Worm (Caenorhabditis elegans) whole organism, young adult: ENCODE results near the gene scl-10.

Experiments used
- B0035.1 ChIP-seq: sonication (generic microtip); optimal IDR thresholded peaks from 2 replicates; lab custom pipeline; 2016; ENCODE audit warnings: missing genetic modification characterization, mild to moderate bottlenecking, missing compliant biosample characterization, missing genotype, missing genetic modification reagents
- F10E7.11 ChIP-seq: sonication (generic microtip); optimal IDR thresholded peaks from 2 replicates; lab custom pipeline; 2017; ENCODE audit warnings: mild to moderate bottlenecking, missing genetic modification characterization, moderate library complexity, missing compliant biosample characterization
- K12H6.12 ChIP-seq: fragments of 200-800 bp; sonication (Bioruptor generic); optimal IDR thresholded peaks from 2 replicates; lab custom pipeline; 2018; ENCODE audit warnings: mild to moderate bottlenecking, missing genetic modification characterization, missing compliant biosample characterization
- ZK185.1 ChIP-seq: sonication (generic microtip); optimal IDR thresholded peaks from 2 replicates; lab custom pipeline; 2016; ENCODE audit warnings: mild to moderate bottlenecking, missing genetic modification characterization, missing compliant biosample characterization; ENCODE audit not compliant: poor library complexity, severe bottlenecking
- akir-1 ChIP-seq: fragments of 200-800 bp; sonication (Bioruptor generic); optimal IDR thresholded peaks from 2 replicates; lab custom pipeline; 2018; ENCODE audit warnings: mild to moderate bottlenecking, missing genetic modification characterization, moderate library complexity, missing compliant biosample characterization
- ama-1 ChIP-seq, 3 experiments: fragments of 150-350 bp in 1 of 3; sonication (generic microtip) in 2 of 3; optimal IDR thresholded peaks; 2 replicates each; lab custom pipeline; 2014 to 2018; ENCODE audit warnings: missing biosample characterization in 2 of 3, missing genetic modification characterization in 2 of 3, missing genetic modification reagents in 2 of 3
- attf-3 ChIP-seq: fragments of 200-800 bp; sonication (Bioruptor generic); conservative IDR thresholded peaks from 2 replicates; pipeline ENCODE4 v1.3.6; 2022; ENCODE audit warnings: missing genetic modification reagents, missing genetic modification characterization, missing compliant biosample characterization
- bed-1 ChIP-seq: fragments of 200-800 bp; sonication (Bioruptor generic); IDR thresholded peaks from 2 replicates; pipeline ENCODE4 v1.3.6; 2022; ENCODE audit warnings: missing genetic modification reagents, missing genetic modification characterization, missing compliant biosample characterization
- cebp-2 ChIP-seq: fragments of 200-800 bp; sonication (Bioruptor generic); IDR thresholded peaks from 2 replicates; pipeline ENCODE4 v1.3.6; 2022; ENCODE audit warnings: missing genetic modification characterization, missing compliant biosample characterization
- dox-1 ChIP-seq: fragments of 200-800 bp; sonication (Bioruptor generic); IDR thresholded peaks from 2 replicates; pipeline ENCODE4 v1.3.6; 2022; ENCODE audit warnings: missing genetic modification reagents, missing genetic modification characterization, missing compliant biosample characterization
- dpff-1 ChIP-seq: sonication (generic microtip); optimal IDR thresholded peaks from 2 replicates; lab custom pipeline; 2017; ENCODE audit warnings: mild to moderate bottlenecking, missing genetic modification characterization, missing compliant biosample characterization
- egl-44 ChIP-seq: fragments of 200-800 bp; sonication (Bioruptor generic); IDR thresholded peaks from 2 replicates; pipeline ENCODE4 v1.3.6; 2022; ENCODE audit warnings: missing genetic modification reagents, missing genetic modification characterization, missing compliant biosample characterization
- ets-4 ChIP-seq: fragments of 200-800 bp; sonication (Bioruptor generic); optimal IDR thresholded peaks from 2 replicates; lab custom pipeline; 2018; ENCODE audit warnings: mild to moderate bottlenecking, missing genetic modification characterization, missing compliant biosample characterization
- him-1 ChIP-seq: sonication (generic microtip); optimal IDR thresholded peaks from 2 replicates; lab custom pipeline; 2016; ENCODE audit warnings: missing genotype, missing genetic modification reagents, missing genetic modification characterization, missing compliant biosample characterization
- hmg-20 ChIP-seq: fragments of 200-800 bp; sonication (Bioruptor generic); IDR thresholded peaks from 2 replicates; pipeline ENCODE4 v1.3.6; 2022; ENCODE audit warnings: missing genetic modification reagents, missing genetic modification characterization, missing compliant biosample characterization
- let-607 ChIP-seq, 2 experiments: fragments of 200-800 bp in 1 of 2; sonication (Bioruptor generic) in 1 of 2; sonication (generic microtip) in 1 of 2; optimal IDR thresholded peaks; 2 replicates each; lab custom pipeline; 2016 to 2018; ENCODE audit warnings: mild to moderate bottlenecking in 2 of 2, missing compliant biosample characterization in 2 of 2, missing genetic modification characterization in 2 of 2, moderate library complexity in 2 of 2, missing genotype in 1 of 2
- lin-26 ChIP-seq: fragments of 200-800 bp; sonication (Bioruptor generic); IDR thresholded peaks from 2 replicates; pipeline ENCODE4 v1.3.6; 2022; ENCODE audit warnings: missing genetic modification reagents, missing genetic modification characterization, missing compliant biosample characterization
- lin-35 ChIP-seq, 3 experiments: fragments of 150-350 bp in 2 of 3; sonication (generic microtip) in 1 of 3; optimal IDR thresholded peaks; 2 replicates each; lab custom pipeline; 2014 to 2018; ENCODE audit warnings: missing biosample characterization in 3 of 3, missing genetic modification characterization in 3 of 3, missing genetic modification reagents in 3 of 3
- lin-40 ChIP-seq: sonication (generic microtip); optimal IDR thresholded peaks from 2 replicates; lab custom pipeline; 2016; ENCODE audit warnings: missing genetic modification characterization, mild to moderate bottlenecking, missing compliant biosample characterization, missing genotype, missing genetic modification reagents
- lir-1 ChIP-seq: fragments of 200-800 bp; sonication (Bioruptor generic); conservative IDR thresholded peaks from 2 replicates; pipeline ENCODE4 v1.3.6; 2022; ENCODE audit warnings: missing genetic modification reagents, missing genetic modification characterization, missing compliant biosample characterization
- lsl-1 ChIP-seq: fragments of 200-800 bp; sonication (Bioruptor generic); optimal IDR thresholded peaks from 2 replicates; lab custom pipeline; 2018; ENCODE audit warnings: mild to moderate bottlenecking, missing genetic modification characterization, moderate library complexity, missing compliant biosample characterization
- madf-8 ChIP-seq: fragments of 200-800 bp; sonication (Bioruptor generic); conservative IDR thresholded peaks from 2 replicates; pipeline ENCODE4 v1.3.6; 2022; ENCODE audit warnings: missing genetic modification reagents, missing genetic modification characterization, missing compliant biosample characterization
- mcd-1 ChIP-seq: fragments of 200-800 bp; sonication (Bioruptor generic); IDR thresholded peaks from 2 replicates; pipeline ENCODE4 v1.3.6; 2022; ENCODE audit warnings: missing genetic modification reagents, missing genetic modification characterization, missing compliant biosample characterization
- mxl-1 ChIP-seq: sonication (generic microtip); optimal IDR thresholded peaks from 2 replicates; lab custom pipeline; 2016; ENCODE audit warnings: missing genetic modification characterization, missing compliant biosample characterization
- nhr-27 ChIP-seq: fragments of 200-800 bp; sonication (Bioruptor generic); optimal IDR thresholded peaks from 2 replicates; lab custom pipeline; 2018; ENCODE audit warnings: mild to moderate bottlenecking, missing genetic modification characterization, moderate library complexity, missing compliant biosample characterization
- nhr-90 ChIP-seq: sonication (generic microtip); optimal IDR thresholded peaks from 2 replicates; lab custom pipeline; 2016; ENCODE audit warnings: missing genotype, mild to moderate bottlenecking, missing genetic modification characterization, missing compliant biosample characterization
- pha-4 ChIP-seq: fragments of 150-350 bp; sonication (generic microtip); optimal IDR thresholded peaks from 2 replicates; lab custom pipeline; 2014; ENCODE audit warnings: missing biosample characterization, missing genetic modification reagents, missing genetic modification characterization
- sea-2 ChIP-seq: fragments of 200-800 bp; sonication (Bioruptor generic); IDR thresholded peaks from 2 replicates; pipeline ENCODE4 v1.3.6; 2022; ENCODE audit warnings: missing genetic modification characterization, missing compliant biosample characterization
- snpc-3.4 ChIP-seq: sonication (generic microtip); optimal IDR thresholded peaks from 2 replicates; lab custom pipeline; 2017; ENCODE audit warnings: missing genetic modification characterization, mild to moderate bottlenecking, missing compliant biosample characterization, antibody characterized with exemption, moderate library complexity, missing genotype, missing genetic modification reagents
- somi-1 ChIP-seq: fragments of 200-800 bp; sonication (Bioruptor generic); optimal IDR thresholded peaks from 2 replicates; lab custom pipeline; 2018; ENCODE audit warnings: mild to moderate bottlenecking, missing genetic modification characterization, missing compliant biosample characterization
- tbp1 ChIP-seq: fragments of 200-800 bp; sonication (Bioruptor generic); optimal IDR thresholded peaks from 2 replicates; lab custom pipeline; 2018; ENCODE audit warnings: mild to moderate bottlenecking, missing genetic modification characterization, missing compliant biosample characterization
- tbx-9 ChIP-seq: sonication (generic microtip); optimal IDR thresholded peaks from 2 replicates; lab custom pipeline; 2016; ENCODE audit warnings: borderline replicate concordance, missing genetic modification characterization, inconsistent platforms, missing compliant biosample characterization
- zfh-2 ChIP-seq: fragments of 200-800 bp; sonication (Bioruptor generic); conservative IDR thresholded peaks from 2 replicates; pipeline ENCODE4 v1.3.6; 2022; ENCODE audit warnings: missing genetic modification reagents, missing genetic modification characterization, missing compliant biosample characterization
- ztf-25 ChIP-seq: fragments of 200-800 bp; sonication (Bioruptor generic); IDR thresholded peaks from 2 replicates; pipeline ENCODE4 v1.3.6; 2022; ENCODE audit warnings: missing genetic modification reagents, missing genetic modification characterization, missing compliant biosample characterization
- ztf-26 ChIP-seq: sonication (generic microtip); optimal IDR thresholded peaks from 2 replicates; lab custom pipeline; 2017; ENCODE audit warnings: missing genetic modification characterization, missing compliant biosample characterization
- ztf-3 ChIP-seq: fragments of 200-800 bp; sonication (Bioruptor generic); optimal IDR thresholded peaks from 2 replicates; lab custom pipeline; 2018; ENCODE audit warnings: mild to moderate bottlenecking, missing genetic modification characterization, missing compliant biosample characterization

Gene scl-10

DNA sequence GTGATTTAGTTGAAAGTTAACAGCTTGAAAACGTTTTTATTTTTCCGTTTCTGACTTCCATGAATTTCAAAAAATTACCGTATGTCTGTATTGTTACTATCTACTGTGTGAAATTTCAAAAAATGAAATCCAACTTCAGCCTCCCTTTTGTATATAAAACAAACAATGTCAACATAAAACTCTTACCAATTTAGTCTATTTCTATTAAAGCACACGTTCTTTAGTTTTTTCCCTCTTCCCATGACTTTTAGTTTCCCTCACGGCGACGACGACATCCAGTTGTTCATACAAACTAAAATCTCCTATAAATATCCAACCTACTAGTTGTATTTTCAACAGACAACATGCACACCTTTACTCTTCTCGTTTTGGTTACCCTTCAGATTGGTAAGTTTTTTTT is 11.0 kb downstream of the scl-10 start, which contains the start of gene scl-3:
scl-3 (plus strand) TSS at position 301 of the 400 bp plus-strand sequence.
- no peak for TF ChIP-seq sea-2 (GFP tag; lab: Robert Waterston, UW)
- TF ChIP-seq lin-35 (GFP tag; optimal IDR thresholded peaks at IDR 0.05; lab: Kevin White, UChicago) = no peak
- no peak for TF ChIP-seq somi-1 (GFP tag; lab: Kevin White, UChicago)
- TF ChIP-seq pha-4 (tag; lab: Kevin White, UChicago) = no peak
- no peak for TF ChIP-seq akir-1
- TF ChIP-seq tbx-9 (tag; lab: Kevin White, UChicago) = no peak
- no peak for TF ChIP-seq mxl-1 (tag; lab: Kevin White, UChicago)
- TF ChIP-seq zfh-2 (GFP tag; lab: Robert Waterston, UW) = no peak
- no peak for TF ChIP-seq ztf-26
- no peak for TF ChIP-seq lin-26 (GFP tag; lab: Robert Waterston, UW)
- no peak for TF ChIP-seq ama-1 (optimal IDR thresholded peaks at IDR 0.05; lab: Kevin White, UChicago)
- no peak for TF ChIP-seq ama-1 (GFP tag; optimal IDR thresholded peaks at IDR 0.05; lab: Kevin White, UChicago)
- no peak for TF ChIP-seq B0035.1 (tag; lab: Kevin White, UChicago)
- no peak for TF ChIP-seq lir-1 (GFP tag; lab: Robert Waterston, UW)
- TF ChIP-seq ets-4 = no peak
- no peak for TF ChIP-seq nhr-27
- no peak for TF ChIP-seq mcd-1 (GFP tag; lab: Robert Waterston, UW)
- TF ChIP-seq lsl-1 (GFP tag; lab: Kevin White, UChicago) = no peak

DNA sequence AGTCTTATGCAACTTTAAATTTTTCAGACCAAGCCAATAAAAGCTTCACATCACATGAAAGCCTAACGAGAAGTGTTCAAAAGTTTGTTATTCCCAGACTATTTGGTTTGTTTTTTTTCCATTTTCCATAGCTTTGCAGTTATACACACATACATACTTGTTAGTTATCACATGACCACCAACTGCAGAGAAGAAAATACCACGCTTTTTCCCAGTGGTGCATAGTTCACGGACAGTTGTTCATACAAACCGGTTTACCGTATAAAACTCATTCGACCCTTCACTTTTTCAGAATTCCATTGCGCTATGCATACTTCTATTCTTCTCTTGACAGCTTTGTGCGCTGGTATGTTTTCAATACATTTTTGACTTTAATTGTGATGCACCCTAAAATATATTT is 15.5 kb downstream of the scl-10 start, which contains the start of gene scl-5:
scl-5 (plus strand) TSS at position 301 of the 400 bp plus-strand sequence.
- TF ChIP-seq lin-40 = no peak
- no peak for TF ChIP-seq let-607 (tag; optimal IDR thresholded peaks at IDR 0.05; lab: Kevin White, UChicago)
- no peak for TF ChIP-seq tbx-9 (tag; lab: Kevin White, UChicago)
- no peak for TF ChIP-seq bed-1 (GFP tag; lab: Robert Waterston, UW)
- no peak for TF ChIP-seq snpc-3.4 (tag; lab: Kevin White, UChicago)
- TF ChIP-seq nhr-90 (tag; lab: Kevin White, UChicago) = no peak
- no peak for TF ChIP-seq tbp1 (GFP tag; lab: Kevin White, UChicago)
- TF ChIP-seq him-1 = no peak
- TF ChIP-seq dox-1 (GFP tag; lab: Robert Waterston, UW) = no peak
- TF ChIP-seq K12H6.12 (tag; lab: Kevin White, UChicago) = no peak
- no peak for TF ChIP-seq ztf-3
- TF ChIP-seq dpff-1 (tag; lab: Kevin White, UChicago) = no peak
- no peak for TF ChIP-seq ets-4

DNA sequence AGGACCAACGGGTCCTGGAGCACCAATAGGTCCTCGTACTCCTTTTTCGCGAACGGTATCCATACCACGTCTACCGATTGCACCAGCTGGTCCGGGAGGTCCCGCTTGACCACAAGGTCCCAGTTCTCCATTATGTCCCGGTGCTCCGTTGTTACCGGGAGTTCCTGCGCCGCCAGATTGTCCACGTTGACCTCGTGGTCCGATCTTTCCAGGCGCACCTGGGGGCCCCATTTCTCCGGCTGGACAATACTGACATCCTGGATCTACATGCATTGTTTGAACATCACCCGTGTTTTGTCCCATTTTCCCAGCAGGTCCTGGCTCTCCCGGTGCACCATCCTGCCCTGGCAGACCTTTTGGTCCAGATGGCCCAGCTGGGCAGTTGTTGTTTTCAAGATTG is 17.8 kb downstream of the scl-10 start:
- TF ChIP-seq zfh-2 (GFP tag; lab: Robert Waterston, UW) (peak; percentile 63), ztf-25 (GFP tag; lab: Robert Waterston, UW) (no peak), cebp-2 (GFP tag; lab: Robert Waterston, UW) (peak; percentile 81; the same call in 1 of the 2 replicates), egl-44 (GFP tag; lab: Robert Waterston, UW) (no peak), mcd-1 (GFP tag; lab: Robert Waterston, UW) (no peak), hmg-20 (GFP tag; lab: Robert Waterston, UW) (no peak), madf-8 (no peak)

DNA sequence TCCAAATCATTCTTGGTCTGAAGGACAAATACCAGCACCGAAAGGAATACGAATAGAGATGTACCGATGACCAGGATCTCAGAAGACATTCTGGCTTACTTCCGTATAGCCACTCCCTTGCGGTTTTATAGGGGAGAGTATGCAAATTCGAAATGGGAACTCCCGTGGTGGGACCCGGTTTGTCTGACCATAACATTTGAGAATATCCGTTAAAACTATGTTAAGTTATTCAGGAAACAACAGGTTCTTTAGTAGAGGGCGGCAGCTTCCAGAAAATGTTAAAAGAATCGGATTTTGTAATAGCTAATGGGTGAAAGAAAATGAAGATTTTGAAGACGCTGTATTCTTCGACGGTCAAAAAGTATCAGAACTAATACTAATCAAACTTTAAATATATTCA is 18.9 kb downstream of the scl-10 start, which contains the start of gene col-131:
col-131 (minus strand) TSS at position 101 of the 400 bp plus-strand sequence.
- TF ChIP-seq ZK185.1 (tag; lab: Kevin White, UChicago) = no peak
- no peak for TF ChIP-seq attf-3 (GFP tag; lab: Robert Waterston, UW)
- TF ChIP-seq nhr-27 = no peak
- no peak for TF ChIP-seq zfh-2 (GFP tag; lab: Robert Waterston, UW)
- no peak for TF ChIP-seq F10E7.11 (tag; lab: Kevin White, UChicago)
